Worm (Caenorhabditis elegans) whole organism, L4 larva: ENCODE results near the gene R08E5.1.

ENCODE experiments used
- F10B5.3 ChIP-seq: sonication (generic microtip); optimal IDR thresholded peaks from 2 replicates; lab custom pipeline; 2016; ENCODE audit warnings: mild to moderate bottlenecking, missing genetic modification characterization, missing compliant biosample characterization
- T20F7.1 ChIP-seq: fragments of 200-800 bp; sonication (Bioruptor generic); optimal IDR thresholded peaks from 2 replicates; lab custom pipeline; 2018; ENCODE audit warnings: mild to moderate bottlenecking, missing genetic modification characterization, missing compliant biosample characterization
- Y48G9A.11 ChIP-seq: fragments of 200-800 bp; sonication (Bioruptor generic); IDR thresholded peaks from 2 replicates; pipeline ENCODE4 v1.3.6; 2022; ENCODE audit warnings: missing genetic modification reagents, missing genetic modification characterization, missing compliant biosample characterization
- Y75B8A.6 ChIP-seq: fragments of 200-800 bp; sonication (Bioruptor generic); IDR thresholded peaks from 2 replicates; pipeline ENCODE4 v1.3.6; 2022; ENCODE audit warnings: missing genetic modification reagents, missing genetic modification characterization, missing compliant biosample characterization
- aha-1 ChIP-seq: fragments of 150-350 bp; peaks from one replicate; lab custom pipeline; 2014; ENCODE audit warnings: missing biosample characterization, missing genetic modification characterization
- aly-2 ChIP-seq: sonication (generic microtip); optimal IDR thresholded peaks from 2 replicates; lab custom pipeline; 2018; ENCODE audit warnings: missing biosample characterization, missing genetic modification characterization
- arid-1 ChIP-seq: fragments of 200-800 bp; sonication (Bioruptor generic); conservative IDR thresholded peaks from 2 replicates; pipeline ENCODE4 v1.3.6; 2022; ENCODE audit warnings: missing genetic modification reagents, missing genetic modification characterization, missing compliant biosample characterization
- ceh-20 ChIP-seq: fragments of 200-800 bp; sonication (Bioruptor generic); IDR thresholded peaks from 2 replicates; pipeline ENCODE4 v1.3.6; 2022; ENCODE audit warnings: missing genetic modification reagents, missing genetic modification characterization, missing compliant biosample characterization
- ceh-32 ChIP-seq: sonication (generic microtip); optimal IDR thresholded peaks from 2 replicates; lab custom pipeline; 2016; ENCODE audit warnings: mild to moderate bottlenecking, missing genetic modification characterization, missing compliant biosample characterization; ENCODE audit not compliant: poor library complexity
- ces-1 ChIP-seq: fragments of 150-350 bp; sonication (generic microtip); optimal IDR thresholded peaks from 4 replicates; lab custom pipeline; 2014; ENCODE audit warnings: missing biosample characterization, missing genetic modification reagents, missing genetic modification characterization
- daf-16 ChIP-seq, 3 experiments: sonication (generic microtip); optimal IDR thresholded peaks; 2 replicates each; lab custom pipeline; 2016 to 2017; ENCODE audit warnings: missing genetic modification characterization in 3 of 3, missing genetic modification reagents in 3 of 3, mild to moderate bottlenecking in 2 of 3, missing compliant biosample characterization in 2 of 3, missing biosample characterization in 1 of 3, moderate library complexity in 1 of 3
- daf-19 ChIP-seq: fragments of 200-800 bp; sonication (Bioruptor generic); conservative IDR thresholded peaks from 2 replicates; pipeline ENCODE4 v1.3.6; 2022; ENCODE audit warnings: missing genetic modification characterization, missing compliant biosample characterization
- daf-8 ChIP-seq: fragments of 200-800 bp; sonication (Bioruptor generic); IDR thresholded peaks from 2 replicates; pipeline ENCODE4 v1.3.6; 2022; ENCODE audit warnings: missing genetic modification characterization, missing compliant biosample characterization
- dmd-6 ChIP-seq: fragments of 200-800 bp; sonication (Bioruptor generic); IDR thresholded peaks from 2 replicates; pipeline ENCODE4 v1.3.6; 2022; ENCODE audit warnings: missing genetic modification reagents, missing genetic modification characterization, missing compliant biosample characterization
- dmd-8 ChIP-seq: fragments of 200-800 bp; sonication (Bioruptor generic); IDR thresholded peaks from 2 replicates; pipeline ENCODE4 v1.3.6; 2022; ENCODE audit warnings: missing genetic modification characterization, missing compliant biosample characterization
- duxl-1 ChIP-seq: sonication (generic microtip); optimal IDR thresholded peaks from 2 replicates; lab custom pipeline; 2016; ENCODE audit warnings: mild to moderate bottlenecking, missing genetic modification characterization, moderate library complexity, missing compliant biosample characterization; ENCODE audit not compliant: poor library complexity
- dve-1 ChIP-seq: sonication (generic microtip); optimal IDR thresholded peaks from 2 replicates; lab custom pipeline; 2017; ENCODE audit warnings: antibody characterized with exemption, mild to moderate bottlenecking, missing genetic modification characterization, missing compliant biosample characterization; ENCODE audit not compliant: insufficient read depth
- egl-27 ChIP-seq: sonication (generic microtip); optimal IDR thresholded peaks from 3 replicates; lab custom pipeline; 2017; ENCODE audit warnings: missing biosample characterization, missing genetic modification reagents, missing genetic modification characterization
- fkh-10 ChIP-seq: fragments of 150-350 bp; optimal IDR thresholded peaks from 2 replicates; lab custom pipeline; 2014; ENCODE audit warnings: missing biosample characterization, missing genetic modification reagents, missing genetic modification characterization
- gei-8 ChIP-seq: fragments of 200-800 bp; sonication (Bioruptor generic); optimal IDR thresholded peaks from 2 replicates; lab custom pipeline; 2018; ENCODE audit warnings: mild to moderate bottlenecking, missing genetic modification characterization, missing compliant biosample characterization
- hif-1 ChIP-seq, 2 experiments: sonication (generic microtip); optimal IDR thresholded peaks; 2 replicates each; lab custom pipeline; 2016 to 2017; ENCODE audit warnings: missing compliant biosample characterization in 2 of 2, missing genetic modification characterization in 2 of 2, missing genetic modification reagents in 2 of 2, missing genotype in 2 of 2, mild to moderate bottlenecking in 1 of 2
- hlh-11 ChIP-seq: fragments of 200-800 bp; sonication (Bioruptor generic); optimal IDR thresholded peaks from 2 replicates; lab custom pipeline; 2018; ENCODE audit warnings: mild to moderate bottlenecking, missing genetic modification characterization, missing compliant biosample characterization
- hlh-30 ChIP-seq: sonication (generic microtip); optimal IDR thresholded peaks from 2 replicates; lab custom pipeline; 2017; ENCODE audit warnings: antibody characterized with exemption, mild to moderate bottlenecking, missing genetic modification characterization, missing compliant biosample characterization; ENCODE audit not compliant: insufficient read depth
- hmg-1.1 ChIP-seq: fragments of 200-800 bp; sonication (Bioruptor generic); IDR thresholded peaks from 2 replicates; pipeline ENCODE4 v1.3.6; 2022; ENCODE audit warnings: missing genetic modification reagents, missing genetic modification characterization, missing compliant biosample characterization
- lim-7 ChIP-seq: fragments of 200-800 bp; sonication (Bioruptor generic); IDR thresholded peaks from 2 replicates; pipeline ENCODE4 v1.3.6; 2022; ENCODE audit warnings: missing genetic modification characterization, missing compliant biosample characterization
- lin-1 ChIP-seq: fragments of 200-800 bp; sonication (Bioruptor generic); IDR thresholded peaks from 2 replicates; pipeline ENCODE4 v1.3.6; 2022; ENCODE audit warnings: missing genetic modification reagents, missing genetic modification characterization, missing compliant biosample characterization
- lin-29 ChIP-seq: fragments of 200-800 bp; sonication (Bioruptor generic); IDR thresholded peaks from 2 replicates; pipeline ENCODE4 v1.3.6; 2022; ENCODE audit warnings: missing genetic modification reagents, missing genetic modification characterization, missing compliant biosample characterization
- nhr-102 ChIP-seq: sonication (generic microtip); optimal IDR thresholded peaks from 2 replicates; lab custom pipeline; 2016; ENCODE audit warnings: mild to moderate bottlenecking, missing genetic modification characterization, moderate library complexity, missing compliant biosample characterization
- nhr-11 ChIP-seq: fragments of 150-350 bp; optimal IDR thresholded peaks from 2 replicates; lab custom pipeline; 2014; ENCODE audit warnings: missing biosample characterization, missing genetic modification characterization
- nhr-25 ChIP-seq: sonication (generic microtip); optimal IDR thresholded peaks from 2 replicates; lab custom pipeline; 2017; ENCODE audit warnings: missing genetic modification characterization, mild to moderate bottlenecking, missing compliant biosample characterization, antibody characterized with exemption, moderate library complexity, borderline replicate concordance; ENCODE audit not compliant: insufficient read depth
- nhr-28 ChIP-seq: fragments of 150-350 bp; optimal IDR thresholded peaks from 2 replicates; lab custom pipeline; 2014; ENCODE audit warnings: missing biosample characterization, missing genetic modification characterization
- nhr-6 ChIP-seq: fragments of 150-350 bp; optimal IDR thresholded peaks from 2 replicates; lab custom pipeline; 2014; ENCODE audit warnings: missing biosample characterization, missing genetic modification characterization
- php-3 ChIP-seq: fragments of 200-800 bp; sonication (Bioruptor generic); IDR thresholded peaks from 2 replicates; pipeline ENCODE4 v1.3.6; 2022; ENCODE audit warnings: missing genetic modification reagents, missing genetic modification characterization, missing compliant biosample characterization
- pqm-1 ChIP-seq: sonication (generic microtip); optimal IDR thresholded peaks from 2 replicates; lab custom pipeline; 2017; ENCODE audit warnings: missing biosample characterization, missing genetic modification characterization
- rbr-2 ChIP-seq: sonication (generic microtip); optimal IDR thresholded peaks from 2 replicates; lab custom pipeline; 2016; ENCODE audit warnings: missing genotype, missing genetic modification characterization, missing compliant biosample characterization
- saeg-2 ChIP-seq: fragments of 200-800 bp; sonication (Bioruptor generic); IDR thresholded peaks from 2 replicates; pipeline ENCODE4 v1.3.6; 2022; ENCODE audit warnings: missing genetic modification reagents, missing genetic modification characterization, missing compliant biosample characterization
- sdz-12 ChIP-seq: fragments of 200-800 bp; sonication (Bioruptor generic); optimal IDR thresholded peaks from 2 replicates; lab custom pipeline; 2018; ENCODE audit warnings: mild to moderate bottlenecking, missing genetic modification characterization, missing compliant biosample characterization
- skn-1 ChIP-seq: fragments of 150-350 bp; optimal IDR thresholded peaks from 2 replicates; lab custom pipeline; 2014; ENCODE audit warnings: missing biosample characterization, missing genetic modification characterization
- snpc-4 ChIP-seq: fragments of 150-350 bp; optimal IDR thresholded peaks from 2 replicates; lab custom pipeline; 2014; ENCODE audit warnings: missing biosample characterization, missing genetic modification characterization
- spr-1 ChIP-seq: sonication (generic microtip); optimal IDR thresholded peaks from 2 replicates; lab custom pipeline; 2016; ENCODE audit warnings: mild to moderate bottlenecking, missing genetic modification characterization, missing compliant biosample characterization
- tag-97 ChIP-seq: fragments of 200-800 bp; sonication (Bioruptor generic); IDR thresholded peaks from 2 replicates; pipeline ENCODE4 v1.3.6; 2022; ENCODE audit warnings: missing genetic modification characterization, missing compliant biosample characterization
- unc-130 ChIP-seq: sonication (generic microtip); optimal IDR thresholded peaks from 2 replicates; lab custom pipeline; 2016; ENCODE audit warnings: missing genetic modification reagents, missing genetic modification characterization, missing compliant biosample characterization
- unc-62 ChIP-seq, 3 experiments: fragments of 150-350 bp in 1 of 3; sonication (generic microtip); optimal IDR thresholded peaks in 2 of 3; peaks in 1 of 3; 1 replicate in 1 of 3; 2 replicates in 2 of 3; lab custom pipeline; 2014 to 2017; ENCODE audit warnings: missing biosample characterization in 3 of 3, missing genetic modification characterization in 3 of 3, missing genetic modification reagents in 3 of 3, missing genotype in 1 of 3
- zip-2 ChIP-seq: fragments of 150-350 bp; optimal IDR thresholded peaks from 2 replicates; lab custom pipeline; 2014; ENCODE audit warnings: missing biosample characterization, missing genetic modification characterization
- ztf-7 ChIP-seq: fragments of 150-350 bp; optimal IDR thresholded peaks from 2 replicates; lab custom pipeline; 2014; ENCODE audit warnings: missing biosample characterization, missing genetic modification characterization

The R08E5.1 gene

ce11 chrV:3776946-3777345 lies 5.6 kb upstream of the R08E5.1 start (continued):
- TF ChIP-seq hlh-11 (tag; lab: Kevin White, UChicago) (peak; percentile 72), pqm-1 (tag; lab: Kevin White, UChicago) (peak; percentile 52), gei-8 (GFP tag; lab: Kevin White, UChicago) (no peak), duxl-1 (tag; lab: Kevin White, UChicago) (no peak), nhr-6 (tag; lab: Kevin White, UChicago) (no peak), aha-1 (tag; lab: Kevin White, UChicago) (peak; percentile 100), unc-62 (GFP tag; optimal IDR thresholded peaks at IDR 0.05 in 1 of 2; lab: Kevin White, UChicago) (peak in 1 of 2 experiments; percentile 74), unc-62 (tag; optimal IDR thresholded peaks at IDR 0.05; lab: Kevin White, UChicago) (no peak), zip-2 (tag; lab: Kevin White, UChicago) (no peak), hlh-30 (tag; lab: Kevin White, UChicago) (peak; percentile 58), skn-1 (tag; lab: Kevin White, UChicago) (no peak), nhr-102 (tag; lab: Kevin White, UChicago) (peak; percentile 9), fkh-10 (GFP tag; lab: Kevin White, UChicago) (no peak), daf-8 (no peak), dve-1 (tag; lab: Kevin White, UChicago) (peak; percentile 77)
- TF ChIP-seq, all 104 proteins: peak for 18

DNA sequence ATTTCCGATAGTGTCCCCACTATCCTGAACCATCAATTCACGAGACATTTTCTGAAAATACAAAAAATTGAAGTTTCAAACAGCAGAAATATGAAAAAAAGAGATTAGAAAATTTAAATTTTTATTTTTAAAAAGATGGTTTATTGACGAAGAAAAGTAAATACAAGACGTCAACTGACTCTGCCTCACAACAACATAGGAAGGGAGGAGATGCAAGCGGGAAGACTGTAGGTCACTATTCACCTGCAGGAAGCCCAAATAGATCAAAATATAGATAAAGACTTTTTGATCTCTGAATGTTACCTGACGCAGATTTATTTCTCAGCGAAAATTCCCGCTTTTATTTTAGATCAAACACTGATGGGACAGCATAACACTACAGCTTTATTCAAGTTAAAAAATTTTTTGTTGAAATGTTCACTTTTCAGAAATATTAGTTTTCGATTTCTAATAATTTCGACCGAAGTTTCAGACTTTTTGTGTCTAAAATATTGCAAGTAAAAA lies 4.8 kb upstream of the R08E5.1 start, which contains the start of gene cysl-3:
Gene cysl-3, minus strand, starts transcription at position 51 of the 504 bp plus-strand sequence.
- no peak for TF ChIP-seq hmg-1.1 (GFP tag; lab: Robert Waterston, UW)
- TF ChIP-seq daf-16 (GFP tag; optimal IDR thresholded peaks at IDR 0.05; lab: Kevin White, UChicago), result no peak
- TF ChIP-seq daf-16 (tag; optimal IDR thresholded peaks at IDR 0.05; lab: Kevin White, UChicago), result peak; percentile 29
- TF ChIP-seq, all 104 proteins: peak for 1

ce11 chrV:3774653-3775052 lies 3.3 kb upstream of the R08E5.1 start:
- TF ChIP-seq ceh-32 (tag; lab: Kevin White, UChicago) (no peak), nhr-25 (tag; lab: Kevin White, UChicago) (no peak), tag-97 (GFP tag; lab: Robert Waterston, UW) (no peak), snpc-4 (tag; lab: Kevin White, UChicago) (no peak), ztf-7 (tag; lab: Kevin White, UChicago) (no peak), aha-1 (tag; lab: Kevin White, UChicago) (peak; percentile 34), spr-1 (no peak), saeg-2 (GFP tag; lab: Robert Waterston, UW) (no peak), daf-16 (GFP tag; optimal IDR thresholded peaks at IDR 0.05; lab: Kevin White, UChicago) (no peak), daf-16 (tag; optimal IDR thresholded peaks at IDR 0.05; lab: Kevin White, UChicago) (peak; percentile 20), Y75B8A.6 (no peak), egl-27 (tag; lab: Kevin White, UChicago) (no peak), unc-130 (GFP tag; lab: Kevin White, UChicago) (no peak), daf-19 (no peak), Y48G9A.11 (GFP tag; lab: Robert Waterston, UW) (0 out of 2 replicates have a peak, but pooled peaks have one; percentile 5), dmd-8 (GFP tag; lab: Robert Waterston, UW) (no peak), php-3 (GFP tag; lab: Robert Waterston, UW) (0 out of 2 replicates have a peak, but pooled peaks have one; percentile 32), T20F7.1 (no peak), duxl-1 (tag; lab: Kevin White, UChicago) (no peak), nhr-11 (tag; lab: Kevin White, UChicago) (no peak), F10B5.3 (no peak), ces-1 (GFP tag; lab: Kevin White, UChicago) (no peak), arid-1 (no peak), nhr-28 (tag; lab: Kevin White, UChicago) (no peak), hif-1 (tag; optimal IDR thresholded peaks at IDR 0.05; lab: Kevin White, UChicago) (peak in 1 of 2 experiments; percentile 17), aly-2 (tag; lab: Kevin White, UChicago) (no peak), lin-29 (GFP tag; lab: Robert Waterston, UW) (no peak), sdz-12 (GFP tag; lab: Kevin White, UChicago) (no peak), lin-1 (GFP tag; lab: Robert Waterston, UW) (no peak), dmd-6 (GFP tag; lab: Robert Waterston, UW) (peak; percentile 18; the same call in 1 of the 2 replicates), lim-7 (GFP tag; lab: Robert Waterston, UW) (no peak), rbr-2 (no peak), ceh-20 (GFP tag; lab: Robert Waterston, UW) (no peak), hmg-1.1 (GFP tag; lab: Robert Waterston, UW) (no peak)
